Comparison of ENCODE assay signal across 8 worm cellular contexts in the genomic region with DNA sequence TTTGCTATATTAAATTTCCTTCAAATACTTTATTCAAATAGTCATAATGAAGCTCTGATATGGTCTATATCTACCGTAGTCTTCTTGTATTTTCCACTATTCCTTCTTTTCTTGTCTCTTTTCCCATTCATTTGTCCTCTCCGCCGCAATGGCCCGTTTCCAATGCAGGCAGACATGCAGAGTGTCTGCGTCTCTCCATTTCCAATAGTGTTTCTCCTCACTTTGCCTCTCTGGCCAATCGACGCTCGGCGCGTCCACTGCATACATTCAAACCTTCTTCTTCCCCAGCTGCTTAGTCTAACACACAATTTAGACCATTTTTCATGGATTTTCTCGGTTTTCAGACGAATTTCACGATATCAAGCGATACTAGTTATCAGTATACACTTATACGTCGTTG.
TF ChIP-seq lines count a peak whose summit lies in the region.

No protein-coding gene starts in this region.

TF ChIP-seq in whole organism, L1 larva, 84 proteins besides CTCF, POLR2A, EP300 and RAD21 (continues in another document):
- TF ChIP-seq snu-23 (GFP tag; optimal IDR thresholded peaks at IDR 0.05; lab: Kevin White, UChicago): peak; percentile 62
- peak; percentile 15 for TF ChIP-seq tbx-2 (tag; optimal IDR thresholded peaks at IDR 0.05; lab: Kevin White, UChicago)
- TF ChIP-seq nhr-71 (tag; optimal IDR thresholded peaks at IDR 0.05; lab: Kevin White, UChicago): peak; percentile 61
- TF ChIP-seq elt-2 (tag; optimal IDR thresholded peaks at IDR 0.05; lab: Kevin White, UChicago): peak; percentile 4
- no peak for TF ChIP-seq ceh-88 (GFP tag; IDR thresholded peaks at IDR 0.05; lab: Robert Waterston, UW)
- TF ChIP-seq nhr-237 (tag; optimal IDR thresholded peaks at IDR 0.05; lab: Kevin White, UChicago): no peak
- peak; percentile 60 for TF ChIP-seq swsn-7 (tag; optimal IDR thresholded peaks at IDR 0.05; lab: Kevin White, UChicago)
- no peak for TF ChIP-seq mef-2 (tag; optimal IDR thresholded peaks at IDR 0.05; lab: Kevin White, UChicago)
- peak; percentile 58; the same call in 1 of the 2 replicates for TF ChIP-seq nhr-19 (GFP tag; conservative IDR thresholded peaks at IDR 0.05; lab: Robert Waterston, UW)
- peak; percentile 65 to 76 for TF ChIP-seq lsy-2 (tag; optimal IDR thresholded peaks at IDR 0.05; lab: Kevin White, UChicago)

TF ChIP-seq in whole organism, L2 larva, 48 proteins besides CTCF, POLR2A, EP300 and RAD21:
- TF ChIP-seq unc-55 (GFP tag; optimal IDR thresholded peaks at IDR 0.05; lab: Kevin White, UChicago) (peak; percentile 31), lsy-2 (tag; optimal IDR thresholded peaks at IDR 0.05; lab: Kevin White, UChicago) (peak in 1 of 2 experiments; percentile 70), zag-1 (tag; optimal IDR thresholded peaks at IDR 0.05; lab: Kevin White, UChicago) (peak; percentile 38), sma-9 (GFP tag; optimal IDR thresholded peaks at IDR 0.05; lab: Kevin White, UChicago) (peak; percentile 1), sma-9 (tag; optimal IDR thresholded peaks at IDR 0.05; lab: Kevin White, UChicago) (no peak), nhr-12 (tag; optimal IDR thresholded peaks at IDR 0.05; lab: Kevin White, UChicago) (no peak), sem-4 (tag; optimal IDR thresholded peaks at IDR 0.05; lab: Kevin White, UChicago) (peak; percentile 44), lin-11 (tag; optimal IDR thresholded peaks at IDR 0.05; lab: Kevin White, UChicago) (peak; percentile 16), nhr-129 (tag; optimal IDR thresholded peaks at IDR 0.05; lab: Kevin White, UChicago) (peak; percentile 50), fos-1 (tag; optimal IDR thresholded peaks at IDR 0.05; lab: Kevin White, UChicago) (no peak), nhr-237 (tag; optimal IDR thresholded peaks at IDR 0.05; lab: Kevin White, UChicago) (no peak)
TF ChIP-seq in whole organism, L2 larva: peak in this region for 7.

TF ChIP-seq in whole organism, L3 larva, 47 proteins besides CTCF, POLR2A, EP300 and RAD21 (continues in another document):
- peak; percentile 42 for TF ChIP-seq nhr-25 (tag; optimal IDR thresholded peaks at IDR 0.05; lab: Kevin White, UChicago)
- TF ChIP-seq skn-1 (tag; optimal IDR thresholded peaks at IDR 0.05; lab: Kevin White, UChicago): no peak
- TF ChIP-seq lin-15B (tag; optimal IDR thresholded peaks at IDR 0.05; lab: Kevin White, UChicago): peak; percentile 67
- peak; percentile 100 for TF ChIP-seq nfya-1 (tag; optimal IDR thresholded peaks at IDR 0.05; lab: Kevin White, UChicago; ENCODE audit: insufficient read depth)
- TF ChIP-seq elt-3 (tag; optimal IDR thresholded peaks at IDR 0.05; lab: Kevin White, UChicago): no peak
- TF ChIP-seq nhr-77 (tag; optimal IDR thresholded peaks at IDR 0.05; lab: Kevin White, UChicago): no peak
- TF ChIP-seq hmg-11 (tag; optimal IDR thresholded peaks at IDR 0.05; lab: Kevin White, UChicago): peak; percentile 64
- peak; percentile 55 for TF ChIP-seq nhr-23 (tag; optimal IDR thresholded peaks at IDR 0.05; lab: Kevin White, UChicago)
- TF ChIP-seq lsy-12 (tag; optimal IDR thresholded peaks at IDR 0.05; lab: Kevin White, UChicago): peak; percentile 27
- TF ChIP-seq lin-39 (tag; optimal IDR thresholded peaks at IDR 0.05; lab: Kevin White, UChicago): peak; percentile 50
- TF ChIP-seq elt-2 (tag; optimal IDR thresholded peaks at IDR 0.05; lab: Kevin White, UChicago): peak; percentile 18

TF ChIP-seq in whole organism, L4 larva, 104 proteins besides CTCF, POLR2A, EP300 and RAD21 (continues in another document):
- TF ChIP-seq Y105C5A.15 (GFP tag; IDR thresholded peaks at IDR 0.05; lab: Robert Waterston, UW) (no peak), mes-2 (tag; optimal IDR thresholded peaks at IDR 0.05; lab: Kevin White, UChicago; ENCODE audit: poor library complexity, severe bottlenecking) (peak; percentile 66), lsy-2 (tag; optimal IDR thresholded peaks at IDR 0.05; lab: Kevin White, UChicago) (peak in 1 of 2 experiments; percentile 70), daf-16 (GFP tag; optimal IDR thresholded peaks at IDR 0.05; lab: Kevin White, UChicago) (no peak), daf-16 (tag; optimal IDR thresholded peaks at IDR 0.05; lab: Kevin White, UChicago) (peak; percentile 16), ZK546.5 (tag; optimal IDR thresholded peaks at IDR 0.05; lab: Kevin White, UChicago) (no peak), lin-29 (GFP tag; IDR thresholded peaks at IDR 0.05; lab: Robert Waterston, UW) (no peak), aha-1 (tag; lab: Kevin White, UChicago) (peak; percentile 74), php-3 (GFP tag; IDR thresholded peaks at IDR 0.05; lab: Robert Waterston, UW) (no peak), hif-1 (tag; optimal IDR thresholded peaks at IDR 0.05; lab: Kevin White, UChicago) (no peak), zfp-3 (GFP tag; conservative IDR thresholded peaks at IDR 0.05; lab: Robert Waterston, UW) (no peak), mxl-3 (GFP tag; optimal IDR thresholded peaks at IDR 0.05; lab: Kevin White, UChicago) (peak; percentile 32)

TF ChIP-seq in whole organism, early embryonic, 17 proteins besides CTCF, POLR2A, EP300 and RAD21:
- TF ChIP-seq ceh-36 (tag; optimal IDR thresholded peaks at IDR 0.05; lab: Kevin White, UChicago) (no peak), F13C5.2 (tag; optimal IDR thresholded peaks at IDR 0.05; lab: Kevin White, UChicago) (peak; percentile 6), ceh-13 (GFP tag; optimal IDR thresholded peaks at IDR 0.05; lab: Kevin White, UChicago) (no peak), flt-1 (GFP tag; IDR thresholded peaks at IDR 0.05; lab: Robert Waterston, UW) (no peak)

TF ChIP-seq in whole organism, late embryonic, 69 proteins besides CTCF, POLR2A, EP300 and RAD21:
- TF ChIP-seq unc-3 (GFP tag; conservative IDR thresholded peaks at IDR 0.05; lab: Robert Waterston, UW) (no peak), unc-3 (tag; optimal IDR thresholded peaks at IDR 0.05; lab: Kevin White, UChicago) (no peak), ceh-31 (tag; optimal IDR thresholded peaks at IDR 0.05; lab: Kevin White, UChicago) (peak; percentile 40), nfya-1 (tag; optimal IDR thresholded peaks at IDR 0.05; lab: Kevin White, UChicago) (peak; percentile 100), F13H6.1 (tag; optimal IDR thresholded peaks at IDR 0.05; lab: Kevin White, UChicago) (no peak), hlh-30 (tag; optimal IDR thresholded peaks at IDR 0.05; lab: Kevin White, UChicago; ENCODE audit: insufficient read depth) (no peak), pros-1 (tag; optimal IDR thresholded peaks at IDR 0.05; lab: Kevin White, UChicago) (peak; percentile 40), ceh-22 (tag; optimal IDR thresholded peaks at IDR 0.05; lab: Kevin White, UChicago) (no peak), ceh-34 (tag; optimal IDR thresholded peaks at IDR 0.05; lab: Kevin White, UChicago) (peak; percentile 17), ceh-24 (tag; optimal IDR thresholded peaks at IDR 0.05; lab: Kevin White, UChicago) (no peak), pat-9 (tag; optimal IDR thresholded peaks at IDR 0.05; lab: Kevin White, UChicago) (no peak), elt-2 (tag; optimal IDR thresholded peaks at IDR 0.05; lab: Kevin White, UChicago) (no peak), ceh-2 (tag; optimal IDR thresholded peaks at IDR 0.05; lab: Kevin White, UChicago) (peak; percentile 6)

TF ChIP-seq in whole organism, mixed stage, embryonic, 35 proteins besides CTCF, POLR2A, EP300 and RAD21:
- TF ChIP-seq unc-120 (tag; optimal IDR thresholded peaks at IDR 0.05; lab: Kevin White, UChicago; ENCODE audit: poor library complexity, severe bottlenecking) (peak; percentile 63), lsy-2 (tag; optimal IDR thresholded peaks at IDR 0.05; lab: Kevin White, UChicago) (peak; percentile 43), pha-4 (tag; optimal IDR thresholded peaks at IDR 0.05; lab: Kevin White, UChicago) (peak; percentile 41), drap-1 (GFP tag; optimal IDR thresholded peaks at IDR 0.05; lab: Kevin White, UChicago) (no peak), lin-13 (tag; optimal IDR thresholded peaks at IDR 0.05; lab: Kevin White, UChicago) (peak; percentile 38), mls-2 (tag; optimal IDR thresholded peaks at IDR 0.05; lab: Kevin White, UChicago) (peak; percentile 46), snpc-4 (tag; optimal IDR thresholded peaks at IDR 0.05; lab: Kevin White, UChicago) (no peak), M03D4.4 (tag; optimal IDR thresholded peaks at IDR 0.05; lab: Kevin White, UChicago) (no peak)
TF ChIP-seq in whole organism, mixed stage, embryonic: peak in this region for 5.

TF ChIP-seq in whole organism, young adult, 124 proteins besides CTCF, POLR2A, EP300 and RAD21:
- peak; percentile 95 for TF ChIP-seq nfyb-1 (GFP tag; IDR thresholded peaks at IDR 0.05; lab: Robert Waterston, UW)
- no peak for TF ChIP-seq hlh-12 (tag; optimal IDR thresholded peaks at IDR 0.05; lab: Kevin White, UChicago)
- no peak for TF ChIP-seq mcd-1 (GFP tag; IDR thresholded peaks at IDR 0.05; lab: Robert Waterston, UW)
- TF ChIP-seq snpc-3.4 (tag; optimal IDR thresholded peaks at IDR 0.05; lab: Kevin White, UChicago): no peak
- TF ChIP-seq sptf-2 (GFP tag; optimal IDR thresholded peaks at IDR 0.05; lab: Kevin White, UChicago): no peak
- no peak for TF ChIP-seq dpff-1 (tag; optimal IDR thresholded peaks at IDR 0.05; lab: Kevin White, UChicago)
- peak; percentile 100 for TF ChIP-seq hmg-1.2 (GFP tag; IDR thresholded peaks at IDR 0.05; lab: Robert Waterston, UW)
- no peak for TF ChIP-seq Y53G8AR.9 (GFP tag; conservative IDR thresholded peaks at IDR 0.05; lab: Robert Waterston, UW)
- TF ChIP-seq cebp-1 (GFP tag; IDR thresholded peaks at IDR 0.05; lab: Robert Waterston, UW): no peak
- peak; percentile 31 for TF ChIP-seq cebp-1 (tag; optimal IDR thresholded peaks at IDR 0.05; lab: Kevin White, UChicago)
- TF ChIP-seq ceh-79 (tag; optimal IDR thresholded peaks at IDR 0.05; lab: Kevin White, UChicago): no peak
- TF ChIP-seq akir-1 (GFP tag; optimal IDR thresholded peaks at IDR 0.05; lab: Kevin White, UChicago): no peak
- TF ChIP-seq lsy-27 (tag; optimal IDR thresholded peaks at IDR 0.05; lab: Kevin White, UChicago; ENCODE audit: borderline replicate concordance, insufficient read depth): no peak
- no peak for TF ChIP-seq dpl-1 (GFP tag; optimal IDR thresholded peaks at IDR 0.05; lab: Kevin White, UChicago)
- TF ChIP-seq ceh-27 (GFP tag; optimal IDR thresholded peaks at IDR 0.05; lab: Kevin White, UChicago): no peak
- TF ChIP-seq F39B2.1 (GFP tag; IDR thresholded peaks at IDR 0.05; lab: Robert Waterston, UW): no peak
- TF ChIP-seq F55B11.4 (tag; optimal IDR thresholded peaks at IDR 0.05; lab: Kevin White, UChicago; ENCODE audit: borderline replicate concordance, insufficient read depth): no peak
- no peak for TF ChIP-seq egl-18 (GFP tag; IDR thresholded peaks at IDR 0.05; lab: Robert Waterston, UW)
- TF ChIP-seq let-607 (tag; optimal IDR thresholded peaks at IDR 0.05; lab: Kevin White, UChicago): peak in 1 of 2 experiments; percentile 48
- no peak for TF ChIP-seq atf-7 (tag; optimal IDR thresholded peaks at IDR 0.05; lab: Kevin White, UChicago)
- TF ChIP-seq F33H1.4 (GFP tag; IDR thresholded peaks at IDR 0.05; lab: Robert Waterston, UW): no peak
